Fruit fly (Drosophila melanogaster) whole organism, pupa: Measurements from ENCODE around the gene CG10492.

ENCODE experiments used
- CG10348 ChIP-seq: fragments of 200-800 bp; sonication (Bioruptor generic); IDR thresholded peaks from 2 replicates; pipeline ENCODE4 v1.3.6; 2022; ENCODE audit warnings: missing biosample characterization, missing genetic modification characterization
- CG12605 ChIP-seq: fragments of 200-800 bp; sonication (Bioruptor generic); IDR thresholded peaks from 2 replicates; pipeline ENCODE4 v1.3.6; 2022; ENCODE audit warnings: missing biosample characterization, missing genetic modification characterization
- CG13204 ChIP-seq: fragments of 200-800 bp; sonication (Bioruptor generic); optimal IDR thresholded peaks from 2 replicates; lab custom pipeline; 2018; ENCODE audit warnings: missing biosample characterization, mild to moderate bottlenecking, missing genetic modification characterization, moderate library complexity
- CG14655 ChIP-seq: fragments of 200-800 bp; sonication (Bioruptor generic); optimal IDR thresholded peaks from 3 replicates; lab custom pipeline; 2017; ENCODE audit warnings: mild to moderate bottlenecking, missing biosample characterization, missing genetic modification reagents, missing genetic modification characterization
- CG15710 ChIP-seq: fragments of 200-800 bp; sonication (Bioruptor generic); optimal IDR thresholded peaks from 2 replicates; lab custom pipeline; 2018; ENCODE audit warnings: missing biosample characterization, mild to moderate bottlenecking, missing genetic modification characterization, moderate library complexity
- CG17806 ChIP-seq: fragments of 200-800 bp; sonication (Bioruptor generic); optimal IDR thresholded peaks from 2 replicates; lab custom pipeline; 2018; ENCODE audit warnings: missing biosample characterization, mild to moderate bottlenecking, missing genetic modification characterization, moderate library complexity
- CG32121 ChIP-seq: fragments of 200-800 bp; sonication (Bioruptor generic); IDR thresholded peaks from 2 replicates; pipeline ENCODE4 v1.3.6; 2022; ENCODE audit warnings: missing biosample characterization, missing genetic modification characterization
- CG34367 ChIP-seq: fragments of 200-800 bp; sonication (Bioruptor generic); optimal IDR thresholded peaks from 2 replicates; lab custom pipeline; 2018; ENCODE audit warnings: missing biosample characterization, mild to moderate bottlenecking, missing genetic modification characterization
- CG4496 ChIP-seq: fragments of 200-800 bp; sonication (Bioruptor generic); IDR thresholded peaks from 3 replicates; pipeline ENCODE4 v1.3.6; 2022; ENCODE audit warnings: missing biosample characterization, missing genetic modification characterization
- CG8159 ChIP-seq: fragments of 200-800 bp; sonication (Bioruptor generic); optimal IDR thresholded peaks from 3 replicates; lab custom pipeline; 2018; ENCODE audit warnings: missing biosample characterization, mild to moderate bottlenecking, missing genetic modification characterization, moderate library complexity
- CG8301 ChIP-seq: fragments of 200-800 bp; sonication (Bioruptor generic); optimal IDR thresholded peaks from 2 replicates; lab custom pipeline; 2018; ENCODE audit warnings: missing biosample characterization, mild to moderate bottlenecking, missing genetic modification characterization
- CG9948 ChIP-seq: fragments of 200-800 bp; sonication (Bioruptor generic); optimal IDR thresholded peaks from 2 replicates; lab custom pipeline; 2018; ENCODE audit warnings: missing biosample characterization, mild to moderate bottlenecking, missing genetic modification characterization, moderate library complexity
- D1 ChIP-seq: fragments of 200-800 bp; sonication (Bioruptor generic); optimal IDR thresholded peaks from 2 replicates; lab custom pipeline; 2018; ENCODE audit warnings: missing biosample characterization, mild to moderate bottlenecking, missing genetic modification characterization, moderate library complexity
- EcR ChIP-seq: fragments of 200-800 bp; sonication (Bioruptor generic); optimal IDR thresholded peaks from 3 replicates; lab custom pipeline; 2019; ENCODE audit warnings: missing biosample characterization, missing genetic modification characterization, mild to moderate bottlenecking, moderate library complexity, missing genetic modification reagents
- Ets98B ChIP-seq: fragments of 200-800 bp; sonication (Bioruptor generic); IDR thresholded peaks from 2 replicates; pipeline ENCODE4 v1.3.6; 2022; ENCODE audit warnings: missing biosample characterization, missing genetic modification characterization
- Pif1A ChIP-seq: fragments of 200-800 bp; sonication (Bioruptor generic); optimal IDR thresholded peaks from 3 replicates; lab custom pipeline; 2016; ENCODE audit warnings: missing biosample characterization, missing genetic modification characterization
- Pif1B ChIP-seq: fragments of 200-800 bp; sonication (Bioruptor generic); optimal IDR thresholded peaks from 3 replicates; lab custom pipeline; 2016; ENCODE audit warnings: missing biosample characterization, missing genetic modification characterization
- Snoo ChIP-seq: fragments of 200-800 bp; sonication (Bioruptor generic); optimal IDR thresholded peaks from 3 replicates; lab custom pipeline; 2017; ENCODE audit warnings: missing biosample characterization, mild to moderate bottlenecking, missing genetic modification characterization, inconsistent platforms
- fd96Ca ChIP-seq: fragments of 200-800 bp; sonication (Bioruptor generic); IDR thresholded peaks from 3 replicates; pipeline ENCODE4 v1.3.6; 2022; ENCODE audit warnings: missing biosample characterization, missing genetic modification characterization
- gl ChIP-seq: fragments of 200-800 bp; sonication (Bioruptor generic); optimal IDR thresholded peaks from 2 replicates; lab custom pipeline; 2018; ENCODE audit warnings: missing biosample characterization, mild to moderate bottlenecking, missing genetic modification characterization
- rn ChIP-seq: fragments of 200-800 bp; sonication (Bioruptor generic); IDR thresholded peaks from 2 replicates; pipeline ENCODE4 v1.3.6; 2022; ENCODE audit warnings: missing biosample characterization, missing genetic modification characterization

CG10492 gene

dm6 chr2L:19012776-19013328 is 41.0 kb upstream of the CG10492 start:
- no peak for TF ChIP-seq gl (tag; lab: Kevin White, UChicago)
- TF ChIP-seq Pif1B: no peak
- TF ChIP-seq CG9948 (tag; lab: Kevin White, UChicago): no peak
- TF ChIP-seq EcR (GFP tag; lab: Kevin White, UChicago): no peak
- TF ChIP-seq CG17806 (tag; lab: Kevin White, UChicago): no peak
- no peak for TF ChIP-seq CG32121 (GFP tag; lab: Robert Waterston, UW)
- TF ChIP-seq CG13204 (GFP tag; lab: Kevin White, UChicago): peak; percentile 64

- TF ChIP-seq Snoo (tag; lab: Kevin White, UChicago) (peak; percentile 24), CG4496 (GFP tag; lab: Robert Waterston, UW) (peak; percentile 40; the same call in 1 of the 3 replicates), CG9948 (tag; lab: Kevin White, UChicago) (peak; percentile 55), D1 (no peak), rn (GFP tag; lab: Robert Waterston, UW) (no peak), CG13204 (GFP tag; lab: Kevin White, UChicago) (no peak), CG10348 (GFP tag; lab: Robert Waterston, UW) (no peak), CG8301 (tag; lab: Kevin White, UChicago) (peak; percentile 35), gl (tag; lab: Kevin White, UChicago) (no peak), CG12605 (GFP tag; lab: Robert Waterston, UW) (no peak), CG34367 (tag; lab: Kevin White, UChicago) (peak; percentile 39), EcR (GFP tag; lab: Kevin White, UChicago) (no peak), CG15710 (tag; lab: Kevin White, UChicago) (peak; percentile 67), fd96Ca (no peak), CG32121 (GFP tag; lab: Robert Waterston, UW) (no peak), Ets98B (GFP tag; lab: Robert Waterston, UW) (no peak), CG17806 (tag; lab: Kevin White, UChicago) (peak; percentile 57), Pif1B (peak; percentile 4), CG8159 (tag; lab: Kevin White, UChicago) (peak; percentile 76), Pif1A (GFP tag; lab: Kevin White, UChicago) (peak; percentile 10), CG14655 (GFP tag; lab: Kevin White, UChicago) (peak; percentile 58)
These were observed 39.6 kb upstream of the CG10492 start for dm6 chr2L:19014032-19014880.

dm6 chr2L:19014881-19015366 is 39.0 kb upstream of the CG10492 start:
- TF ChIP-seq Pif1B (no peak), D1 (no peak), Snoo (tag; lab: Kevin White, UChicago) (no peak), CG32121 (GFP tag; lab: Robert Waterston, UW) (no peak), fd96Ca (no peak), CG4496 (GFP tag; lab: Robert Waterston, UW) (no peak), CG34367 (tag; lab: Kevin White, UChicago) (no peak), rn (GFP tag; lab: Robert Waterston, UW) (no peak)

dm6 chr2L:19015628-19016027 is 38.2 kb upstream of the CG10492 start:
- TF ChIP-seq fd96Ca: no peak
- peak; percentile 50 for TF ChIP-seq CG13204 (GFP tag; lab: Kevin White, UChicago)

- TF ChIP-seq D1 (no peak), Pif1A (GFP tag; lab: Kevin White, UChicago) (no peak), CG17806 (tag; lab: Kevin White, UChicago) (no peak), EcR (GFP tag; lab: Kevin White, UChicago) (no peak), CG8301 (tag; lab: Kevin White, UChicago) (no peak), rn (GFP tag; lab: Robert Waterston, UW) (no peak), CG34367 (tag; lab: Kevin White, UChicago) (no peak), CG14655 (GFP tag; lab: Kevin White, UChicago) (no peak), CG4496 (GFP tag; lab: Robert Waterston, UW) (no peak), CG9948 (tag; lab: Kevin White, UChicago) (no peak)
These were observed 36.8 kb upstream of the CG10492 start for dm6 chr2L:19017060-19017459.

- TF ChIP-seq CG13204 (GFP tag; lab: Kevin White, UChicago): peak; percentile 16
- TF ChIP-seq Pif1B: no peak
- no peak for TF ChIP-seq CG12605 (GFP tag; lab: Robert Waterston, UW)
These were observed 35.6 kb upstream of the CG10492 start for dm6 chr2L:19018266-19018665.
